Fruit fly (Drosophila melanogaster) whole organism, embryonic: Measurements from ENCODE around the gene CG8034.
A peak's percentile ranks its signal among the peaks of the same experiment; 100 is the strongest.

Experiments
- Atf3 ChIP-seq: fragments of 200-800 bp; sonication (Bioruptor generic); optimal IDR thresholded peaks from 3 replicates; lab custom pipeline; 2016; ENCODE audit warnings: missing biosample characterization, missing genetic modification characterization
- Bgb ChIP-seq: fragments of 200-800 bp; sonication (Bioruptor generic); IDR thresholded peaks from 2 replicates; pipeline ENCODE4 v1.3.6; 2022; ENCODE audit warnings: missing biosample characterization, missing genetic modification characterization; ENCODE audit not compliant: partially characterized antibody
- CG10267 ChIP-seq: fragments of 200-800 bp; sonication (Bioruptor generic); optimal IDR thresholded peaks from 2 replicates; lab custom pipeline; 2018; ENCODE audit warnings: missing biosample characterization, mild to moderate bottlenecking, missing genetic modification characterization, moderate library complexity
- CG10654 ChIP-seq: fragments of 200-800 bp; sonication (Bioruptor generic); optimal IDR thresholded peaks from 2 replicates; lab custom pipeline; 2016; ENCODE audit warnings: missing biosample characterization, missing genetic modification characterization
- CG11093 ChIP-seq: fragments of 200-800 bp; sonication (Bioruptor generic); IDR thresholded peaks from 3 replicates; pipeline ENCODE4 v1.3.6; 2022; ENCODE audit warnings: missing biosample characterization, missing genetic modification characterization
- CG11247 ChIP-seq: fragments of 200-800 bp; sonication (Bioruptor generic); IDR thresholded peaks from 2 replicates; pipeline ENCODE4 v1.3.6; 2022; ENCODE audit warnings: missing biosample characterization, missing genetic modification characterization
- CG11398 ChIP-seq: fragments of 200-800 bp; sonication (Bioruptor generic); optimal IDR thresholded peaks from 2 replicates; lab custom pipeline; 2016; ENCODE audit warnings: missing biosample characterization, missing genetic modification characterization
- CG12744 ChIP-seq: fragments of 200-800 bp; sonication (Bioruptor generic); optimal IDR thresholded peaks from 2 replicates; lab custom pipeline; 2016; ENCODE audit warnings: missing biosample characterization, missing genetic modification characterization
- CG1832 ChIP-seq: fragments of 200-800 bp; sonication (Bioruptor generic); optimal IDR thresholded peaks from 2 replicates; lab custom pipeline; 2017; ENCODE audit warnings: missing biosample characterization, mild to moderate bottlenecking, missing genetic modification characterization, inconsistent platforms
- CG30403 ChIP-seq: fragments of 200-800 bp; sonication (Bioruptor generic); optimal IDR thresholded peaks from 3 replicates; lab custom pipeline; 2016; ENCODE audit warnings: missing biosample characterization, missing genetic modification characterization
- CG3281 ChIP-seq: fragments of 200-800 bp; sonication (Bioruptor generic); optimal IDR thresholded peaks from 3 replicates; lab custom pipeline; 2017; ENCODE audit warnings: missing biosample characterization, mild to moderate bottlenecking, missing genetic modification characterization
- CG4707 ChIP-seq: fragments of 200-800 bp; sonication (Bioruptor generic); optimal IDR thresholded peaks from 2 replicates; lab custom pipeline; 2018; ENCODE audit warnings: missing biosample characterization, mild to moderate bottlenecking, missing genetic modification characterization, moderate library complexity
- CG6791 ChIP-seq: fragments of 200-800 bp; sonication (Bioruptor generic); IDR thresholded peaks from 3 replicates; pipeline ENCODE4 v1.3.6; 2022; ENCODE audit warnings: missing biosample characterization, missing genetic modification characterization; ENCODE audit not compliant: partially characterized antibody
- CG7357 ChIP-seq: fragments of 200-800 bp; sonication (Bioruptor generic); IDR thresholded peaks from 3 replicates; pipeline ENCODE4 v1.3.6; 2022; ENCODE audit warnings: missing biosample characterization, missing genetic modification characterization
- CG7556 ChIP-seq: fragments of 200-800 bp; sonication (Bioruptor generic); optimal IDR thresholded peaks from 2 replicates; lab custom pipeline; 2017; ENCODE audit warnings: missing biosample characterization, mild to moderate bottlenecking, missing genetic modification characterization
- CG9817 ChIP-seq: fragments of 200-800 bp; sonication (Bioruptor generic); optimal IDR thresholded peaks from 2 replicates; lab custom pipeline; 2018; ENCODE audit warnings: missing biosample characterization, mild to moderate bottlenecking, missing genetic modification characterization, moderate library complexity
- D ChIP-seq, 2 experiments: fragments of 200-800 bp in 1 of 2; fragments of >200 bp in 1 of 2; sonication (Bioruptor generic) in 1 of 2; optimal IDR thresholded peaks; 2 replicates in 1 of 2; 3 replicates in 1 of 2; lab custom pipeline; 2017; ENCODE audit warnings: mild to moderate bottlenecking in 1 of 2, missing biosample characterization in 1 of 2, missing genetic modification characterization in 1 of 2, missing genetic modification reagents in 1 of 2
- D19A ChIP-seq: fragments of 200-800 bp; optimal IDR thresholded peaks from 3 replicates; lab custom pipeline; 2019; ENCODE audit warnings: missing biosample characterization, mild to moderate bottlenecking, missing genetic modification characterization, moderate library complexity
- Doc3 ChIP-seq: fragments of 200-800 bp; sonication (Bioruptor generic); IDR thresholded peaks from 3 replicates; pipeline ENCODE4 v1.3.6; 2022; ENCODE audit warnings: missing biosample characterization, missing genetic modification characterization; ENCODE audit not compliant: partially characterized antibody
- HHEX ChIP-seq: fragments of 200-800 bp; sonication (Bioruptor generic); optimal IDR thresholded peaks from 3 replicates; lab custom pipeline; 2017; ENCODE audit warnings: missing biosample characterization, mild to moderate bottlenecking, missing genetic modification characterization, missing genetic modification reagents
- Hand ChIP-seq: fragments of 200-800 bp; sonication (Bioruptor generic); optimal IDR thresholded peaks from 2 replicates; lab custom pipeline; 2017; ENCODE audit warnings: mild to moderate bottlenecking, missing biosample characterization, missing genetic modification reagents, missing genetic modification characterization
- HmgD ChIP-seq: fragments of 200-800 bp; sonication (Bioruptor generic); optimal IDR thresholded peaks from 3 replicates; lab custom pipeline; 2016; ENCODE audit warnings: missing biosample characterization, missing genetic modification characterization
- Hr39 ChIP-seq: fragments of >200 bp; optimal IDR thresholded peaks from 2 replicates; lab custom pipeline; 2017
- Max ChIP-seq: fragments of 200-800 bp; sonication (Bioruptor generic); optimal IDR thresholded peaks from 2 replicates; lab custom pipeline; 2016; ENCODE audit warnings: missing biosample characterization, mild to moderate bottlenecking, missing genetic modification characterization
- NK7.1 ChIP-seq: fragments of 200-800 bp; sonication (Bioruptor generic); optimal IDR thresholded peaks from 3 replicates; lab custom pipeline; 2016; ENCODE audit warnings: missing biosample characterization, missing genetic modification characterization
- Six4 ChIP-seq: fragments of 200-800 bp; sonication (Bioruptor generic); optimal IDR thresholded peaks from 2 replicates; lab custom pipeline; 2016; ENCODE audit warnings: missing biosample characterization, missing genetic modification characterization
- Taf1 ChIP-seq: fragments of 200-800 bp; sonication (Bioruptor generic); IDR thresholded peaks from 2 replicates; pipeline ENCODE4 v1.3.6; 2022; ENCODE audit warnings: missing biosample characterization, missing genetic modification characterization
- al ChIP-seq: fragments of 200-800 bp; sonication (Bioruptor generic); IDR thresholded peaks from 2 replicates; pipeline ENCODE4 v1.3.6; 2022; ENCODE audit warnings: missing biosample characterization, missing genetic modification characterization
- ara ChIP-seq: fragments of 200-800 bp; sonication (Bioruptor generic); IDR thresholded peaks from 2 replicates; pipeline ENCODE4 v1.3.6; 2022; ENCODE audit warnings: missing biosample characterization, missing genetic modification characterization
- bab2 ChIP-seq: fragments of 200-800 bp; sonication (Bioruptor generic); optimal IDR thresholded peaks from 2 replicates; lab custom pipeline; 2016; ENCODE audit warnings: missing biosample characterization, missing genetic modification characterization
- cas ChIP-seq: fragments of 200-800 bp; sonication (Bioruptor generic); IDR thresholded peaks from 2 replicates; pipeline ENCODE4 v1.3.6; 2022; ENCODE audit warnings: missing biosample characterization, missing genetic modification characterization
- cg ChIP-seq: fragments of 200-800 bp; sonication (Bioruptor generic); optimal IDR thresholded peaks from 3 replicates; lab custom pipeline; 2019; ENCODE audit warnings: missing biosample characterization, mild to moderate bottlenecking, missing genetic modification characterization, moderate library complexity
- croc ChIP-seq: fragments of 200-800 bp; sonication (Bioruptor generic); conservative IDR thresholded peaks from 3 replicates; pipeline ENCODE4 v1.3.6; 2022; ENCODE audit warnings: missing biosample characterization, missing genetic modification characterization
- exex ChIP-seq: fragments of 200-800 bp; sonication (Bioruptor generic); optimal IDR thresholded peaks from 4 replicates; lab custom pipeline; 2018; ENCODE audit warnings: missing biosample characterization, mild to moderate bottlenecking, missing genetic modification characterization, moderate library complexity
- insv ChIP-seq, 2 experiments: fragments of 200-800 bp; sonication (Bioruptor generic); optimal IDR thresholded peaks; 3 replicates each; lab custom pipeline; 2016 to 2018; ENCODE audit warnings: missing biosample characterization in 2 of 2, missing genetic modification characterization in 2 of 2
- lbe ChIP-seq: fragments of 200-800 bp; sonication (Bioruptor generic); optimal IDR thresholded peaks from 2 replicates; lab custom pipeline; 2016; ENCODE audit warnings: missing biosample characterization, mild to moderate bottlenecking, missing genetic modification characterization
- lola ChIP-seq, 3 experiments: fragments of >200 bp in 2 of 3; fragments of 200-800 bp in 1 of 3; sonication (Bioruptor generic) in 1 of 3; optimal IDR thresholded peaks; 2 replicates each; lab custom pipeline; 2017 to 2019; ENCODE audit warnings: missing biosample characterization in 3 of 3, missing genetic modification characterization in 3 of 3, mild to moderate bottlenecking in 1 of 3, moderate library complexity in 1 of 3
- nmo ChIP-seq: fragments of 200-800 bp; sonication (Bioruptor generic); optimal IDR thresholded peaks from 2 replicates; lab custom pipeline; 2018; ENCODE audit warnings: missing biosample characterization, mild to moderate bottlenecking, missing genetic modification characterization, moderate library complexity
- pita ChIP-seq: fragments of 200-800 bp; sonication (Bioruptor generic); optimal IDR thresholded peaks from 2 replicates; lab custom pipeline; 2017; ENCODE audit warnings: missing biosample characterization, mild to moderate bottlenecking, missing genetic modification characterization
- pnt ChIP-seq: fragments of 200-800 bp; sonication (Bioruptor generic); optimal IDR thresholded peaks from 3 replicates; lab custom pipeline; 2016; ENCODE audit warnings: missing biosample characterization, missing genetic modification characterization
- salm ChIP-seq: fragments of 200-800 bp; sonication (Bioruptor generic); optimal IDR thresholded peaks from 2 replicates; lab custom pipeline; 2018; ENCODE audit warnings: missing biosample characterization, mild to moderate bottlenecking, missing genetic modification characterization
- sim ChIP-seq: fragments of 200-800 bp; sonication (Bioruptor generic); IDR thresholded peaks from 2 replicates; pipeline ENCODE4 v1.3.6; 2022; ENCODE audit warnings: missing biosample characterization, missing genetic modification characterization
- slou ChIP-seq: fragments of 200-800 bp; sonication (Bioruptor generic); optimal IDR thresholded peaks from 3 replicates; lab custom pipeline; 2016; ENCODE audit warnings: missing biosample characterization, missing genetic modification characterization
- stwl ChIP-seq: fragments of 200-800 bp; sonication (Bioruptor generic); optimal IDR thresholded peaks from 3 replicates; lab custom pipeline; 2018; ENCODE audit warnings: missing biosample characterization, mild to moderate bottlenecking, missing genetic modification characterization, moderate library complexity
- trem ChIP-seq: fragments of 200-800 bp; optimal IDR thresholded peaks from 3 replicates; lab custom pipeline; 2019; ENCODE audit warnings: missing biosample characterization, mild to moderate bottlenecking, missing genetic modification characterization, moderate library complexity
- trh ChIP-seq: fragments of 200-800 bp; sonication (Bioruptor generic); optimal IDR thresholded peaks from 2 replicates; lab custom pipeline; 2016; ENCODE audit warnings: missing biosample characterization, missing genetic modification characterization
- ttk ChIP-seq: fragments of 200-800 bp; sonication (Bioruptor generic); IDR thresholded peaks from 2 replicates; pipeline ENCODE4 v2.1.2; 2022; ENCODE audit warnings: missing biosample characterization, missing genetic modification characterization
- vnd ChIP-seq: fragments of 200-800 bp; sonication (Bioruptor generic); IDR thresholded peaks from 3 replicates; pipeline ENCODE4 v1.3.6; 2022; ENCODE audit warnings: missing biosample characterization, missing genetic modification characterization; ENCODE audit not compliant: partially characterized antibody
- wdn ChIP-seq: fragments of 200-800 bp; sonication (Bioruptor generic); IDR thresholded peaks from 2 replicates; pipeline ENCODE4 v1.3.6; 2022; ENCODE audit warnings: missing biosample characterization, missing genetic modification characterization
- zf30C ChIP-seq: fragments of 200-800 bp; sonication (Bioruptor generic); optimal IDR thresholded peaks from 3 replicates; lab custom pipeline; 2018; ENCODE audit warnings: missing biosample characterization, mild to moderate bottlenecking, missing genetic modification characterization

The CG8034 gene

DNA sequence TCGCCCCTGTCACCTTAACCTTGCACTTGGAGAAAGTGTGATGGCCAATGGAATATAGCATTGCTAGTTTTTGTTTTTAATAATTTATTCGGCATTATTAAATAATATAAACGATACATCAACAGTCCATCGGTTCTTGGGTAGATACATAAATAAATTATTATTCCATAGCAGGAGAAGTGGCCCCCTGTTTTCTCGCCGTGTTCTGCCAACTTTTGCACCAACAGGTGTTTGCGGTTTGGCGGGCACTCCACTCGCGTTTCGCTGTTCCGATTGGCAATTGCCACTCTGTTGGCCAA is 25.8 kb upstream of the CG8034 start (continued):
- peak; percentile 67 for TF ChIP-seq CG10654 (GFP tag; lab: Kevin White, UChicago)
- TF ChIP-seq CG3281 (GFP tag; lab: Kevin White, UChicago) = peak; percentile 89
- TF ChIP-seq trh (GFP tag; lab: Kevin White, UChicago) = no peak
- TF ChIP-seq cas = peak; percentile 68
- peak; percentile 82 for TF ChIP-seq CG30403 (GFP tag; lab: Kevin White, UChicago)
- no peak for TF ChIP-seq D (optimal IDR thresholded peaks at IDR 0.05; lab: Kevin White, UChicago)
- peak; percentile 68 for TF ChIP-seq D (GFP tag; optimal IDR thresholded peaks at IDR 0.05; lab: Kevin White, UChicago)
- no peak for TF ChIP-seq Doc3 (GFP tag; lab: Robert Waterston, UW)
- TF ChIP-seq D19A (tag; lab: Kevin White, UChicago) = peak; percentile 65
- peak in 1 of 3 experiments; percentile 61 for TF ChIP-seq lola (GFP tag; optimal IDR thresholded peaks at IDR 0.05; lab: Kevin White, UChicago)
- TF ChIP-seq Bgb (GFP tag; lab: Robert Waterston, UW) = 0 out of 2 replicates have a peak, but pooled peaks have one; percentile 3
- TF ChIP-seq pita = no peak
- TF ChIP-seq Hr39 (lab: Kevin White, UChicago) = no peak
- TF ChIP-seq CG11398 (GFP tag; lab: Kevin White, UChicago) = peak; percentile 20
- TF ChIP-seq al (GFP tag; lab: Robert Waterston, UW) = peak; percentile 83; the same call in 1 of the 2 replicates
- peak; percentile 55 for TF ChIP-seq ara (GFP tag; lab: Robert Waterston, UW)
- peak; percentile 81 for TF ChIP-seq CG9817 (tag; lab: Kevin White, UChicago)
- TF ChIP-seq CG4707 (GFP tag; lab: Kevin White, UChicago) = peak; percentile 36
- TF ChIP-seq croc (GFP tag; lab: Robert Waterston, UW) = peak; percentile 57
- peak; percentile 54; the same call in 1 of the 2 replicates for TF ChIP-seq sim (GFP tag; lab: Robert Waterston, UW)
- TF ChIP-seq CG7556 (GFP tag; lab: Kevin White, UChicago) = peak; percentile 79
- peak; percentile 81 for TF ChIP-seq Taf1 (GFP tag; lab: Robert Waterston, UW)
- peak; percentile 76 for TF ChIP-seq ttk (GFP tag; lab: Robert Waterston, UW)
- peak; percentile 61 for TF ChIP-seq exex (tag; lab: Kevin White, UChicago)
- no peak for TF ChIP-seq CG11247 (GFP tag; lab: Robert Waterston, UW)
- no peak for TF ChIP-seq HmgD (GFP tag; lab: Kevin White, UChicago)
- no peak for TF ChIP-seq insv (GFP tag; optimal IDR thresholded peaks at IDR 0.05; lab: Kevin White, UChicago)
- peak; percentile 82 for TF ChIP-seq zf30C (GFP tag; lab: Kevin White, UChicago)
- peak; percentile 83 for TF ChIP-seq Hand (GFP tag; lab: Kevin White, UChicago)
- peak; percentile 80 for TF ChIP-seq HHEX (GFP tag; lab: Kevin White, UChicago)
- TF ChIP-seq Max (GFP tag; lab: Kevin White, UChicago) = peak; percentile 51
- no peak for TF ChIP-seq CG1832 (GFP tag; lab: Kevin White, UChicago)
- peak; percentile 54 for TF ChIP-seq salm (tag; lab: Kevin White, UChicago)
- TF ChIP-seq nmo = peak; percentile 73
- peak; percentile 52 for TF ChIP-seq Six4 (GFP tag; lab: Kevin White, UChicago)
- TF ChIP-seq CG12744 (GFP tag; lab: Kevin White, UChicago) = peak; percentile 76
- TF ChIP-seq cg (GFP tag; lab: Kevin White, UChicago) = no peak
- TF ChIP-seq bab2 (GFP tag; lab: Kevin White, UChicago) = peak; percentile 51
- peak; percentile 34 for TF ChIP-seq slou (GFP tag; lab: Kevin White, UChicago)
- TF ChIP-seq lbe (GFP tag; lab: Kevin White, UChicago) = peak; percentile 55
- TF ChIP-seq CG7357 (GFP tag; lab: Robert Waterston, UW) = peak; percentile 58; the same call in 1 of the 3 replicates
- TF ChIP-seq wdn (GFP tag; lab: Robert Waterston, UW) = peak; percentile 92
- TF ChIP-seq CG10267 = peak; percentile 77
- TF ChIP-seq pnt (GFP tag; lab: Kevin White, UChicago) = peak; percentile 51
- TF ChIP-seq CG6791 (GFP tag; lab: Robert Waterston, UW) = 0 out of 3 replicates have a peak, but pooled peaks have one; percentile 2
- no peak for TF ChIP-seq NK7.1
- peak; percentile 57 for TF ChIP-seq Atf3 (GFP tag; lab: Kevin White, UChicago)
- no peak for TF ChIP-seq stwl (tag; lab: Kevin White, UChicago)
- peak; percentile 51 for TF ChIP-seq trem
- no peak for TF ChIP-seq vnd (GFP tag; lab: Robert Waterston, UW)
- TF ChIP-seq CG11093 (GFP tag; lab: Robert Waterston, UW) = peak; percentile 66; the same call in 2 of the 3 replicates
